Fruit fly (Drosophila melanogaster) whole organism, prepupa: ENCODE measurements around the gene Trmt61.

ENCODE experiments used
- CG10631 ChIP-seq: fragments of 200-800 bp; sonication (Bioruptor generic); optimal IDR thresholded peaks from 2 replicates; lab custom pipeline; 2016; ENCODE audit warnings: missing biosample characterization, missing genetic modification characterization
- CG10669 ChIP-seq: fragments of 200-800 bp; sonication (Bioruptor generic); optimal IDR thresholded peaks from 3 replicates; lab custom pipeline; 2018; ENCODE audit warnings: missing biosample characterization, mild to moderate bottlenecking, missing genetic modification characterization, moderate library complexity
- CG11294 ChIP-seq: fragments of 200-800 bp; sonication (Bioruptor generic); IDR thresholded peaks from 2 replicates; pipeline ENCODE4 v1.3.6; 2022; ENCODE audit warnings: missing biosample characterization, missing genetic modification characterization
- CG11902 ChIP-seq: fragments of 200-800 bp; sonication (Bioruptor generic); optimal IDR thresholded peaks from 3 replicates; lab custom pipeline; 2016; ENCODE audit warnings: missing biosample characterization, missing genetic modification characterization
- CG15336 ChIP-seq: fragments of 200-800 bp; sonication (Bioruptor generic); IDR thresholded peaks from 2 replicates; pipeline ENCODE4 v1.3.6; 2022; ENCODE audit warnings: missing biosample characterization, missing genetic modification characterization
- CG1621 ChIP-seq: fragments of 200-800 bp; sonication (Bioruptor generic); optimal IDR thresholded peaks from 3 replicates; lab custom pipeline; 2018; ENCODE audit warnings: missing biosample characterization, mild to moderate bottlenecking, missing genetic modification characterization
- CG16779 ChIP-seq: fragments of 200-800 bp; sonication (Bioruptor generic); optimal IDR thresholded peaks from 3 replicates; lab custom pipeline; 2017; ENCODE audit warnings: missing biosample characterization, mild to moderate bottlenecking, missing genetic modification characterization
- CG3032 ChIP-seq: fragments of 200-800 bp; optimal IDR thresholded peaks from 2 replicates; lab custom pipeline; 2019; ENCODE audit warnings: missing biosample characterization, mild to moderate bottlenecking, missing genetic modification characterization, moderate library complexity
- CG31627 ChIP-seq: fragments of 200-800 bp; sonication (Bioruptor generic); optimal IDR thresholded peaks from 3 replicates; lab custom pipeline; 2016; ENCODE audit warnings: missing biosample characterization, missing genetic modification characterization
- CG34406 ChIP-seq: fragments of 200-800 bp; sonication (Bioruptor generic); optimal IDR thresholded peaks from 3 replicates; lab custom pipeline; 2016; ENCODE audit warnings: missing biosample characterization, missing genetic modification characterization
- CG6163 ChIP-seq: fragments of 200-800 bp; sonication (Bioruptor generic); IDR thresholded peaks from 3 replicates; pipeline ENCODE4 v1.3.6; 2022; ENCODE audit warnings: missing biosample characterization, missing genetic modification characterization
- CG6276 ChIP-seq: fragments of 200-800 bp; sonication (Bioruptor generic); optimal IDR thresholded peaks from 2 replicates; lab custom pipeline; 2017; ENCODE audit warnings: missing biosample characterization, mild to moderate bottlenecking, missing genetic modification characterization
- CG6808 ChIP-seq: fragments of 200-800 bp; sonication (Bioruptor generic); optimal IDR thresholded peaks from 3 replicates; lab custom pipeline; 2017; ENCODE audit warnings: missing biosample characterization, missing genetic modification characterization, mild to moderate bottlenecking, moderate library complexity, missing genetic modification reagents
- CG6854 ChIP-seq: fragments of 200-800 bp; sonication (Bioruptor generic); optimal IDR thresholded peaks from 2 replicates; lab custom pipeline; 2017; ENCODE audit warnings: missing biosample characterization, mild to moderate bottlenecking, missing genetic modification characterization
- CG8632 ChIP-seq: fragments of 200-800 bp; sonication (Bioruptor generic); optimal IDR thresholded peaks from 3 replicates; lab custom pipeline; 2016; ENCODE audit warnings: missing biosample characterization, missing genetic modification characterization
- CG9139 ChIP-seq: fragments of 200-800 bp; sonication (Bioruptor generic); optimal IDR thresholded peaks from 3 replicates; lab custom pipeline; 2017; ENCODE audit warnings: missing biosample characterization, mild to moderate bottlenecking, missing genetic modification characterization
- Eip75B ChIP-seq: fragments of 200-800 bp; sonication (Bioruptor generic); optimal IDR thresholded peaks from 3 replicates; lab custom pipeline; 2016; ENCODE audit warnings: missing biosample characterization, missing genetic modification characterization
- Eip78C ChIP-seq: fragments of 200-800 bp; sonication (Bioruptor generic); peaks from one replicate; lab custom pipeline; 2016; ENCODE audit warnings: missing biosample characterization, missing genetic modification characterization
- Eip93F ChIP-seq: fragments of 200-800 bp; sonication (Bioruptor generic); optimal IDR thresholded peaks from 2 replicates; lab custom pipeline; 2016; ENCODE audit warnings: missing biosample characterization, mild to moderate bottlenecking, missing genetic modification characterization
- Ets21C ChIP-seq: fragments of 200-800 bp; sonication (Bioruptor generic); optimal IDR thresholded peaks from 3 replicates; lab custom pipeline; 2016; ENCODE audit warnings: missing biosample characterization, missing genetic modification characterization
- Ets96B ChIP-seq: fragments of 200-800 bp; optimal IDR thresholded peaks from 2 replicates; lab custom pipeline; 2019; ENCODE audit warnings: missing biosample characterization, mild to moderate bottlenecking, missing genetic modification characterization, moderate library complexity
- Gug ChIP-seq: fragments of 200-800 bp; sonication (Bioruptor generic); IDR thresholded peaks from 2 replicates; pipeline ENCODE4 v1.3.6; 2022; ENCODE audit warnings: missing biosample characterization, missing genetic modification characterization
- Hr38 ChIP-seq: sonication (Bioruptor generic); optimal IDR thresholded peaks from 2 replicates; lab custom pipeline; 2016; ENCODE audit warnings: missing biosample characterization, missing genetic modification characterization
- Hr39 ChIP-seq: fragments of 200-800 bp; sonication (Bioruptor generic); optimal IDR thresholded peaks from 2 replicates; lab custom pipeline; 2016; ENCODE audit warnings: missing biosample characterization, missing genetic modification characterization
- Hr4 ChIP-seq: fragments of 200-800 bp; sonication (Bioruptor generic); optimal IDR thresholded peaks from 3 replicates; lab custom pipeline; 2016; ENCODE audit warnings: missing biosample characterization, missing genetic modification characterization
- Lpt ChIP-seq: fragments of 200-800 bp; sonication (Bioruptor generic); optimal IDR thresholded peaks from 3 replicates; lab custom pipeline; 2016; ENCODE audit warnings: missing biosample characterization, missing genetic modification characterization
- Smox ChIP-seq: fragments of 200-800 bp; sonication (Bioruptor generic); optimal IDR thresholded peaks from 3 replicates; lab custom pipeline; 2016; ENCODE audit warnings: missing biosample characterization, missing genetic modification characterization
- Sox102F ChIP-seq: fragments of 200-800 bp; sonication (Bioruptor generic); optimal IDR thresholded peaks from 2 replicates; lab custom pipeline; 2016; ENCODE audit warnings: missing biosample characterization, mild to moderate bottlenecking, missing genetic modification characterization
- Sox14 ChIP-seq: fragments of 200-800 bp; sonication (Bioruptor generic); optimal IDR thresholded peaks from 3 replicates; lab custom pipeline; 2016; ENCODE audit warnings: missing biosample characterization, missing genetic modification characterization
- Sox15 ChIP-seq: fragments of 200-800 bp; sonication (Bioruptor generic); optimal IDR thresholded peaks from 3 replicates; lab custom pipeline; 2016; ENCODE audit warnings: missing biosample characterization, missing genetic modification characterization
- acj6 ChIP-seq: fragments of 200-800 bp; sonication (Bioruptor generic); optimal IDR thresholded peaks from 3 replicates; lab custom pipeline; 2016; ENCODE audit warnings: missing biosample characterization, missing genetic modification characterization
- cyc ChIP-seq: fragments of 200-800 bp; sonication (Bioruptor generic); optimal IDR thresholded peaks from 3 replicates; lab custom pipeline; 2016; ENCODE audit warnings: missing biosample characterization, missing genetic modification characterization
- dac ChIP-seq: fragments of 200-800 bp; sonication (Bioruptor generic); optimal IDR thresholded peaks from 2 replicates; lab custom pipeline; 2017; ENCODE audit warnings: missing biosample characterization, mild to moderate bottlenecking, missing genetic modification characterization
- eg ChIP-seq: fragments of 200-800 bp; sonication (Bioruptor generic); IDR thresholded peaks from 3 replicates; pipeline ENCODE4 v1.3.6; 2022; ENCODE audit warnings: missing biosample characterization, missing genetic modification characterization
- esn ChIP-seq: fragments of 200-800 bp; sonication (Bioruptor generic); optimal IDR thresholded peaks from 2 replicates; lab custom pipeline; 2016; ENCODE audit warnings: missing biosample characterization, mild to moderate bottlenecking, missing genetic modification characterization, moderate library complexity
- fd59A ChIP-seq: fragments of 200-800 bp; sonication (Bioruptor generic); optimal IDR thresholded peaks from 2 replicates; lab custom pipeline; 2017; ENCODE audit warnings: missing biosample characterization, mild to moderate bottlenecking, missing genetic modification characterization, missing genetic modification reagents
- fkh ChIP-seq: fragments of 200-800 bp; sonication (Bioruptor generic); optimal IDR thresholded peaks from 3 replicates; lab custom pipeline; 2017; ENCODE audit warnings: missing biosample characterization, mild to moderate bottlenecking, missing genetic modification characterization, moderate library complexity
- lz ChIP-seq: fragments of 200-800 bp; sonication (Bioruptor generic); optimal IDR thresholded peaks from 3 replicates; lab custom pipeline; 2016; ENCODE audit warnings: missing biosample characterization, missing genetic modification characterization
- net ChIP-seq: fragments of 200-800 bp; sonication (Bioruptor generic); optimal IDR thresholded peaks from 3 replicates; lab custom pipeline; 2016; ENCODE audit warnings: missing biosample characterization, missing genetic modification characterization
- pdm3 ChIP-seq: fragments of 200-800 bp; sonication (Bioruptor generic); optimal IDR thresholded peaks from 3 replicates; lab custom pipeline; 2016; ENCODE audit warnings: missing biosample characterization, missing genetic modification characterization
- salr ChIP-seq, 2 experiments: fragments of 200-800 bp; sonication (Bioruptor generic); optimal IDR thresholded peaks; 3 replicates each; lab custom pipeline; 2016 to 2018; ENCODE audit warnings: missing biosample characterization in 2 of 2, missing genetic modification characterization in 2 of 2, mild to moderate bottlenecking in 1 of 2
- ss ChIP-seq, 2 experiments: fragments of 200-800 bp; sonication (Bioruptor generic); optimal IDR thresholded peaks; 2 replicates in 1 of 2; 3 replicates in 1 of 2; lab custom pipeline; 2017 to 2018; ENCODE audit warnings: mild to moderate bottlenecking in 2 of 2, missing biosample characterization in 2 of 2, missing genetic modification characterization in 2 of 2, moderate library complexity in 1 of 2
- svp ChIP-seq: fragments of 200-800 bp; sonication (Bioruptor generic); peaks from one replicate; lab custom pipeline; 2016; ENCODE audit warnings: missing biosample characterization, missing genetic modification characterization
- vri ChIP-seq: fragments of 200-800 bp; sonication (Bioruptor generic); optimal IDR thresholded peaks from 3 replicates; lab custom pipeline; 2016; ENCODE audit warnings: missing biosample characterization, mild to moderate bottlenecking, missing genetic modification characterization

Trmt61 gene

dm6 chr3R:26104302-26105140, 45.2 kb downstream of the Trmt61 start (continued):
- TF ChIP-seq CG1621 (tag; lab: Kevin White, UChicago) (no peak), CG8632 (GFP tag; lab: Kevin White, UChicago) (peak; percentile 54), Sox14 (GFP tag; lab: Kevin White, UChicago) (peak; percentile 51), svp (GFP tag; lab: Kevin White, UChicago) (peak; percentile 89), CG10631 (GFP tag; lab: Kevin White, UChicago) (peak; percentile 38), Sox102F (GFP tag; lab: Kevin White, UChicago) (peak; percentile 67), CG31627 (GFP tag; lab: Kevin White, UChicago) (peak; percentile 77), CG10669 (no peak), cyc (GFP tag; lab: Kevin White, UChicago) (peak; percentile 76), lz (GFP tag; lab: Kevin White, UChicago) (peak; percentile 84)

- TF ChIP-seq Eip78C, result peak; percentile 16
- no peak for TF ChIP-seq esn (GFP tag; lab: Kevin White, UChicago)
These were observed 45.8 kb downstream of the Trmt61 start for dm6 chr3R:26105141-26105403.

- TF ChIP-seq cyc (GFP tag; lab: Kevin White, UChicago), result no peak
- TF ChIP-seq Sox14 (GFP tag; lab: Kevin White, UChicago), result no peak
- TF ChIP-seq ss (GFP tag; optimal IDR thresholded peaks at IDR 0.05; lab: Kevin White, UChicago), result no peak
- no peak for TF ChIP-seq eg
- no peak for TF ChIP-seq CG16779
These were observed 46.1 kb downstream of the Trmt61 start for dm6 chr3R:26105407-26105806.

dm6 chr3R:26105924-26106494, 46.7 kb downstream of the Trmt61 start:
- no peak for TF ChIP-seq Ets21C
- TF ChIP-seq pdm3 (GFP tag; lab: Kevin White, UChicago), result peak; percentile 32
- TF ChIP-seq acj6 (GFP tag; lab: Kevin White, UChicago), result no peak
- peak; percentile 6 for TF ChIP-seq CG11902 (GFP tag; lab: Kevin White, UChicago)
- no peak for TF ChIP-seq Smox (GFP tag; lab: Kevin White, UChicago)
- no peak for TF ChIP-seq CG9139 (GFP tag; lab: Kevin White, UChicago)
- TF ChIP-seq CG8632 (GFP tag; lab: Kevin White, UChicago), result no peak
- TF ChIP-seq CG6808, result no peak
- no peak for TF ChIP-seq CG34406 (GFP tag; lab: Kevin White, UChicago)
- TF ChIP-seq Eip75B (GFP tag; lab: Kevin White, UChicago), result no peak
- TF ChIP-seq net (GFP tag; lab: Kevin White, UChicago), result no peak
- no peak for TF ChIP-seq vri (GFP tag; lab: Kevin White, UChicago)
- TF ChIP-seq CG15336 (GFP tag; lab: Robert Waterston, UW), result peak; percentile 68
- no peak for TF ChIP-seq Hr38 (GFP tag; lab: Kevin White, UChicago)
- no peak for TF ChIP-seq lz (GFP tag; lab: Kevin White, UChicago)
- peak; percentile 53 for TF ChIP-seq CG6276 (GFP tag; lab: Kevin White, UChicago)
- no peak for TF ChIP-seq Eip93F (GFP tag; lab: Kevin White, UChicago)
- TF ChIP-seq fd59A (GFP tag; lab: Kevin White, UChicago), result no peak
- peak; percentile 64; the same call in 2 of the 3 replicates for TF ChIP-seq CG6163 (GFP tag; lab: Robert Waterston, UW)
- no peak for TF ChIP-seq Hr39 (GFP tag; lab: Kevin White, UChicago)
- peak; percentile 54 for TF ChIP-seq CG11294 (GFP tag; lab: Robert Waterston, UW)
- TF ChIP-seq dac (GFP tag; lab: Kevin White, UChicago), result no peak
- no peak for TF ChIP-seq CG16779
- TF ChIP-seq CG10669, result peak; percentile 36
- no peak for TF ChIP-seq esn (GFP tag; lab: Kevin White, UChicago)
- TF ChIP-seq Gug (GFP tag; lab: Robert Waterston, UW), result peak; percentile 38; the same call in 1 of the 2 replicates
- TF ChIP-seq Hr4 (GFP tag; lab: Kevin White, UChicago), result peak; percentile 43
- TF ChIP-seq CG3032, result no peak
- TF ChIP-seq Ets96B (tag; lab: Kevin White, UChicago), result peak; percentile 34
- TF ChIP-seq fkh (GFP tag; lab: Kevin White, UChicago), result no peak
- no peak for TF ChIP-seq salr (GFP tag; optimal IDR thresholded peaks at IDR 0.05; lab: Kevin White, UChicago)
- TF ChIP-seq Lpt (GFP tag; lab: Kevin White, UChicago), result peak; percentile 45
- TF ChIP-seq Sox14 (GFP tag; lab: Kevin White, UChicago), result no peak
- peak; percentile 83 for TF ChIP-seq eg
- no peak for TF ChIP-seq CG6854 (GFP tag; lab: Kevin White, UChicago)
- no peak for TF ChIP-seq Sox15 (GFP tag; lab: Kevin White, UChicago)
